Worm (Caenorhabditis elegans) whole organism, L4 larva: ENCODE results near the gene F09D12.2.

ENCODE experiments used
- F44E2.7 ChIP-seq: fragments of 200-800 bp; sonication (Bioruptor generic); IDR thresholded peaks from 2 replicates; pipeline ENCODE4 v2.1.2; 2022; ENCODE audit warnings: missing genetic modification characterization, missing compliant biosample characterization
- Y48G9A.11 ChIP-seq: fragments of 200-800 bp; sonication (Bioruptor generic); IDR thresholded peaks from 2 replicates; pipeline ENCODE4 v1.3.6; 2022; ENCODE audit warnings: missing genetic modification reagents, missing genetic modification characterization, missing compliant biosample characterization
- ZK337.2 ChIP-seq: fragments of 200-800 bp; sonication (Bioruptor generic); IDR thresholded peaks from 2 replicates; pipeline ENCODE4 v1.3.6; 2022; ENCODE audit warnings: missing genetic modification reagents, missing genetic modification characterization, missing compliant biosample characterization
- aha-1 ChIP-seq: fragments of 150-350 bp; peaks from one replicate; lab custom pipeline; 2014; ENCODE audit warnings: missing biosample characterization, missing genetic modification characterization
- attf-4 ChIP-seq: sonication (generic microtip); optimal IDR thresholded peaks from 3 replicates; lab custom pipeline; 2017; ENCODE audit warnings: missing biosample characterization, missing genetic modification characterization
- ceh-32 ChIP-seq: sonication (generic microtip); optimal IDR thresholded peaks from 2 replicates; lab custom pipeline; 2016; ENCODE audit warnings: mild to moderate bottlenecking, missing genetic modification characterization, missing compliant biosample characterization; ENCODE audit not compliant: poor library complexity
- ceh-62 ChIP-seq: sonication (generic microtip); optimal IDR thresholded peaks from 2 replicates; lab custom pipeline; 2017; ENCODE audit warnings: missing biosample characterization, missing genetic modification characterization
- ceh-82 ChIP-seq: sonication (generic microtip); optimal IDR thresholded peaks from 2 replicates; lab custom pipeline; 2017; ENCODE audit warnings: missing biosample characterization, missing genetic modification characterization
- dmd-9 ChIP-seq: fragments of 200-800 bp; sonication (Bioruptor generic); IDR thresholded peaks from 2 replicates; pipeline ENCODE4 v1.3.6; 2022; ENCODE audit warnings: missing genetic modification reagents, missing genetic modification characterization, missing compliant biosample characterization
- egl-27 ChIP-seq: sonication (generic microtip); optimal IDR thresholded peaks from 3 replicates; lab custom pipeline; 2017; ENCODE audit warnings: missing biosample characterization, missing genetic modification reagents, missing genetic modification characterization
- egl-43 ChIP-seq: fragments of 200-800 bp; sonication (Bioruptor generic); IDR thresholded peaks from 2 replicates; pipeline ENCODE4 v1.3.6; 2022; ENCODE audit warnings: missing genetic modification reagents, missing genetic modification characterization, missing compliant biosample characterization
- hlh-11 ChIP-seq: fragments of 200-800 bp; sonication (Bioruptor generic); optimal IDR thresholded peaks from 2 replicates; lab custom pipeline; 2018; ENCODE audit warnings: mild to moderate bottlenecking, missing genetic modification characterization, missing compliant biosample characterization
- hlh-30 ChIP-seq: sonication (generic microtip); optimal IDR thresholded peaks from 2 replicates; lab custom pipeline; 2017; ENCODE audit warnings: antibody characterized with exemption, mild to moderate bottlenecking, missing genetic modification characterization, missing compliant biosample characterization; ENCODE audit not compliant: insufficient read depth
- lin-29 ChIP-seq: fragments of 200-800 bp; sonication (Bioruptor generic); IDR thresholded peaks from 2 replicates; pipeline ENCODE4 v1.3.6; 2022; ENCODE audit warnings: missing genetic modification reagents, missing genetic modification characterization, missing compliant biosample characterization
- lin-38 ChIP-seq: fragments of 200-800 bp; sonication (Bioruptor generic); IDR thresholded peaks from 2 replicates; pipeline ENCODE4 v1.3.6; 2022; ENCODE audit warnings: missing genetic modification reagents, missing genetic modification characterization, missing compliant biosample characterization
- lsy-2 ChIP-seq, 2 experiments: fragments of 150-350 bp in 1 of 2; sonication (generic microtip) in 1 of 2; optimal IDR thresholded peaks; 2 replicates each; lab custom pipeline; 2014 to 2017; ENCODE audit warnings: missing biosample characterization in 2 of 2, missing genetic modification characterization in 2 of 2
- mdl-1 ChIP-seq, 2 experiments: fragments of 150-350 bp in 1 of 2; sonication (generic microtip) in 1 of 2; optimal IDR thresholded peaks; 2 replicates each; lab custom pipeline; 2014 to 2017; ENCODE audit warnings: missing biosample characterization in 2 of 2, missing genetic modification characterization in 2 of 2
- mep-1 ChIP-seq: fragments of 150-350 bp; sonication (generic microtip); optimal IDR thresholded peaks from 3 replicates; lab custom pipeline; 2014; ENCODE audit warnings: missing biosample characterization, missing genetic modification characterization
- nhr-237 ChIP-seq: sonication (generic microtip); optimal IDR thresholded peaks from 2 replicates; lab custom pipeline; 2017; ENCODE audit warnings: missing biosample characterization, missing genetic modification characterization
- nhr-28 ChIP-seq: fragments of 150-350 bp; optimal IDR thresholded peaks from 2 replicates; lab custom pipeline; 2014; ENCODE audit warnings: missing biosample characterization, missing genetic modification characterization
- nhr-48 ChIP-seq: sonication (generic microtip); optimal IDR thresholded peaks from 2 replicates; lab custom pipeline; 2016; ENCODE audit warnings: mild to moderate bottlenecking, missing genetic modification characterization, missing compliant biosample characterization
- nhr-6 ChIP-seq: fragments of 150-350 bp; optimal IDR thresholded peaks from 2 replicates; lab custom pipeline; 2014; ENCODE audit warnings: missing biosample characterization, missing genetic modification characterization
- saeg-2 ChIP-seq: fragments of 200-800 bp; sonication (Bioruptor generic); IDR thresholded peaks from 2 replicates; pipeline ENCODE4 v1.3.6; 2022; ENCODE audit warnings: missing genetic modification reagents, missing genetic modification characterization, missing compliant biosample characterization
- sdz-12 ChIP-seq: fragments of 200-800 bp; sonication (Bioruptor generic); optimal IDR thresholded peaks from 2 replicates; lab custom pipeline; 2018; ENCODE audit warnings: mild to moderate bottlenecking, missing genetic modification characterization, missing compliant biosample characterization
- set-16 ChIP-seq: fragments of 200-800 bp; sonication (Bioruptor generic); IDR thresholded peaks from 2 replicates; pipeline ENCODE4 v1.3.6; 2022; ENCODE audit warnings: missing genetic modification reagents, missing genetic modification characterization, missing compliant biosample characterization
- snpc-1.2 ChIP-seq: fragments of 200-800 bp; sonication (Bioruptor generic); IDR thresholded peaks from 2 replicates; pipeline ENCODE4 v1.3.6; 2022; ENCODE audit warnings: missing genetic modification reagents, missing genetic modification characterization, missing compliant biosample characterization
- spr-1 ChIP-seq: sonication (generic microtip); optimal IDR thresholded peaks from 2 replicates; lab custom pipeline; 2016; ENCODE audit warnings: mild to moderate bottlenecking, missing genetic modification characterization, missing compliant biosample characterization
- unc-62 ChIP-seq, 3 experiments: fragments of 150-350 bp in 1 of 3; sonication (generic microtip); optimal IDR thresholded peaks in 2 of 3; peaks in 1 of 3; 1 replicate in 1 of 3; 2 replicates in 2 of 3; lab custom pipeline; 2014 to 2017; ENCODE audit warnings: missing biosample characterization in 3 of 3, missing genetic modification characterization in 3 of 3, missing genetic modification reagents in 3 of 3, missing genotype in 1 of 3
- vab-7 ChIP-seq: fragments of 200-800 bp; sonication (Bioruptor generic); IDR thresholded peaks from 2 replicates; pipeline ENCODE4 v1.3.6; 2022; ENCODE audit warnings: missing genetic modification reagents, missing genetic modification characterization, missing compliant biosample characterization
- zip-11 ChIP-seq: fragments of 200-800 bp; sonication (Bioruptor generic); IDR thresholded peaks from 2 replicates; pipeline ENCODE4 v1.3.6; 2022; ENCODE audit warnings: missing genetic modification characterization, missing compliant biosample characterization

Gene F09D12.2

ce11 chrIV:3463254-3463653 lies 19.3 kb upstream of the F09D12.2 start, which contains the start of gene F58E2.4:
F58E2.4 (plus strand) TSS chrIV:3463387.
- TF ChIP-seq aha-1 (tag; lab: Kevin White, UChicago) (peak; percentile 19), lsy-2 (tag; optimal IDR thresholded peaks at IDR 0.05; lab: Kevin White, UChicago) (no peak), nhr-28 (tag; lab: Kevin White, UChicago) (no peak), snpc-1.2 (no peak), Y48G9A.11 (GFP tag; lab: Robert Waterston, UW) (no peak)
- TF ChIP-seq, all 104 proteins: peak for 1

- no peak for TF ChIP-seq nhr-6
- TF ChIP-seq, all 104 proteins: peak for 0
Observed at ce11 chrIV:3453346-3453745, 9.3 kb upstream of the F09D12.2 start, which contains the start of gene srz-23. srz-23 (plus strand) TSS chrIV:3453608.

- TF ChIP-seq ceh-82 (tag; lab: Kevin White, UChicago): no peak
- TF ChIP-seq aha-1 (tag; lab: Kevin White, UChicago): peak; percentile 57
- TF ChIP-seq unc-62 (GFP tag; optimal IDR thresholded peaks at IDR 0.05 in 1 of 2; lab: Kevin White, UChicago): peak in 1 of 2 experiments; percentile 88
- TF ChIP-seq unc-62 (tag; optimal IDR thresholded peaks at IDR 0.05; lab: Kevin White, UChicago): no peak
- TF ChIP-seq set-16 (GFP tag; lab: Robert Waterston, UW): no peak
Observed at ce11 chrIV:3452516-3452915, 8.5 kb upstream of the F09D12.2 start.

- TF ChIP-seq aha-1 (tag; lab: Kevin White, UChicago) (peak; percentile 18), unc-62 (GFP tag; optimal IDR thresholded peaks at IDR 0.05 in 1 of 2; lab: Kevin White, UChicago) (peak in 1 of 2 experiments; percentile 95), unc-62 (tag; optimal IDR thresholded peaks at IDR 0.05; lab: Kevin White, UChicago) (no peak), dmd-9 (GFP tag; lab: Robert Waterston, UW) (no peak)
- TF ChIP-seq, all 104 proteins: peak for 2
Observed at ce11 chrIV:3447350-3447749, 3.3 kb upstream of the F09D12.2 start.

ce11 chrIV:3444614-3445013 lies 613 bp upstream of the F09D12.2 start, which contains the start of gene F58E2.5:
F58E2.5 (plus strand) TSS chrIV:3444914.
- no peak for TF ChIP-seq egl-43
- TF ChIP-seq mdl-1 (tag; optimal IDR thresholded peaks at IDR 0.05; lab: Kevin White, UChicago): no peak
- no peak for TF ChIP-seq hlh-30 (tag; lab: Kevin White, UChicago)
- no peak for TF ChIP-seq nhr-28 (tag; lab: Kevin White, UChicago)
- TF ChIP-seq egl-27 (tag; lab: Kevin White, UChicago): no peak
- TF ChIP-seq lin-29 (GFP tag; lab: Robert Waterston, UW): no peak
- TF ChIP-seq lin-38: no peak
- no peak for TF ChIP-seq attf-4 (tag; lab: Kevin White, UChicago)
- TF ChIP-seq F44E2.7 (GFP tag; lab: Robert Waterston, UW): no peak
- no peak for TF ChIP-seq spr-1
- TF ChIP-seq nhr-48 (tag; lab: Kevin White, UChicago): no peak
- TF ChIP-seq nhr-237 (tag; lab: Kevin White, UChicago): no peak
- TF ChIP-seq sdz-12 (GFP tag; lab: Kevin White, UChicago): no peak
- TF ChIP-seq vab-7 (GFP tag; lab: Robert Waterston, UW): no peak
- no peak for TF ChIP-seq ZK337.2 (GFP tag; lab: Robert Waterston, UW)
- no peak for TF ChIP-seq saeg-2 (GFP tag; lab: Robert Waterston, UW)
- TF ChIP-seq ceh-62 (tag; lab: Kevin White, UChicago): no peak
- TF ChIP-seq lsy-2 (tag; optimal IDR thresholded peaks at IDR 0.05; lab: Kevin White, UChicago): no peak
- TF ChIP-seq ceh-32 (tag; lab: Kevin White, UChicago): no peak
- no peak for TF ChIP-seq hlh-11 (tag; lab: Kevin White, UChicago)

- TF ChIP-seq zip-11 (no peak), aha-1 (tag; lab: Kevin White, UChicago) (peak; percentile 95), mep-1 (no peak)
Observed at ce11 chrIV:3442513-3442912, 1.5 kb downstream of the F09D12.2 start.
